Fruit fly (Drosophila melanogaster) whole organism: ENCODE results near the gene Lcch3.

Source experiments
- CG8478 ChIP-seq: fragments of >200 bp; optimal IDR thresholded peaks from 2 replicates; lab custom pipeline; 2018; ENCODE audit warnings: inconsistent platforms
- Dll ChIP-seq: fragments of >200 bp; optimal IDR thresholded peaks from 2 replicates; lab custom pipeline; 2017
- EcR ChIP-seq, 2 experiments: fragments of >200 bp; optimal IDR thresholded peaks; 2 replicates each; lab custom pipeline; 2017; ENCODE audit warnings: missing biosample characterization in 2 of 2, missing genetic modification characterization in 2 of 2, missing genetic modification reagents in 2 of 2
- pan ChIP-seq: fragments of >200 bp; optimal IDR thresholded peaks from 2 replicates; lab custom pipeline; 2017
- psq ChIP-seq: fragments of >200 bp; optimal IDR thresholded peaks from 2 replicates; lab custom pipeline; 2017
- usp ChIP-seq: fragments of >200 bp; optimal IDR thresholded peaks from 2 replicates; lab custom pipeline; 2017; ENCODE audit warnings: missing biosample characterization, missing genetic modification characterization, mixed read lengths

Gene Lcch3

dm6 chrX:15910570-15910969 is 14.3 kb upstream of the Lcch3 start, which contains the start of gene Lrp4:
Lrp4 (plus strand) TSS chrX:15910870.
- TF ChIP-seq CG8478 (lab: Kevin White, UChicago) (no peak), EcR (GFP tag; optimal IDR thresholded peaks at IDR 0.05; lab: Kevin White, UChicago) (no peak), Dll (lab: Kevin White, UChicago) (no peak), psq (lab: Kevin White, UChicago) (no peak), usp (GFP tag; lab: Kevin White, UChicago) (no peak), pan (lab: Kevin White, UChicago) (no peak)

dm6 chrX:15921655-15922054 is 3.2 kb upstream of the Lcch3 start, which contains the start of gene CG8916:
CG8916 (plus strand) TSS chrX:15921955.
- TF ChIP-seq EcR (GFP tag; optimal IDR thresholded peaks at IDR 0.05; lab: Kevin White, UChicago) (no peak), CG8478 (lab: Kevin White, UChicago) (no peak), Dll (lab: Kevin White, UChicago) (no peak), usp (GFP tag; lab: Kevin White, UChicago) (no peak), psq (lab: Kevin White, UChicago) (no peak), pan (lab: Kevin White, UChicago) (no peak)

dm6 chrX:15933504-15934225 is 8.8 kb downstream of the Lcch3 start, which contains the start of gene Ranbp16:
Ranbp16 (minus strand) TSS chrX:15933867.
- TF ChIP-seq usp (GFP tag; lab: Kevin White, UChicago) (no peak), pan (lab: Kevin White, UChicago) (no peak), psq (lab: Kevin White, UChicago) (no peak), CG8478 (lab: Kevin White, UChicago) (no peak), Dll (lab: Kevin White, UChicago) (no peak), EcR (GFP tag; optimal IDR thresholded peaks at IDR 0.05; lab: Kevin White, UChicago) (no peak)

dm6 chrX:15934226-15934547 is 9.3 kb downstream of the Lcch3 start:
- TF ChIP-seq usp (GFP tag; lab: Kevin White, UChicago) (no peak), Dll (lab: Kevin White, UChicago) (no peak), psq (lab: Kevin White, UChicago) (no peak), pan (lab: Kevin White, UChicago) (no peak), EcR (GFP tag; optimal IDR thresholded peaks at IDR 0.05; lab: Kevin White, UChicago) (no peak), CG8478 (lab: Kevin White, UChicago) (no peak)

- TF ChIP-seq CG8478 (lab: Kevin White, UChicago) = no peak
- no peak for TF ChIP-seq pan (lab: Kevin White, UChicago)
- TF ChIP-seq psq (lab: Kevin White, UChicago) = no peak
- no peak for TF ChIP-seq EcR (GFP tag; optimal IDR thresholded peaks at IDR 0.05; lab: Kevin White, UChicago)
- no peak for TF ChIP-seq usp (GFP tag; lab: Kevin White, UChicago)
- TF ChIP-seq Dll (lab: Kevin White, UChicago) = no peak
These were observed 15.4 kb downstream of the Lcch3 start, which contains the start of gene Stim for dm6 chrX:15940105-15940955. Stim (minus strand) TSS chrX:15940451.

- TF ChIP-seq psq (lab: Kevin White, UChicago) = no peak
- TF ChIP-seq pan (lab: Kevin White, UChicago) = no peak
- TF ChIP-seq CG8478 (lab: Kevin White, UChicago) = no peak
- no peak for TF ChIP-seq Dll (lab: Kevin White, UChicago)
- no peak for TF ChIP-seq usp (GFP tag; lab: Kevin White, UChicago)
- TF ChIP-seq EcR (GFP tag; optimal IDR thresholded peaks at IDR 0.05; lab: Kevin White, UChicago) = no peak
These were observed 16.0 kb downstream of the Lcch3 start, which contains the start of gene CG8924 for dm6 chrX:15940956-15941246. CG8924 (plus strand) TSS chrX:15941077.

- no peak for TF ChIP-seq psq (lab: Kevin White, UChicago)
- no peak for TF ChIP-seq usp (GFP tag; lab: Kevin White, UChicago)
- no peak for TF ChIP-seq CG8478 (lab: Kevin White, UChicago)
- no peak for TF ChIP-seq EcR (GFP tag; optimal IDR thresholded peaks at IDR 0.05; lab: Kevin White, UChicago)
- TF ChIP-seq pan (lab: Kevin White, UChicago) = no peak
- TF ChIP-seq Dll (lab: Kevin White, UChicago) = no peak
These were observed 16.6 kb downstream of the Lcch3 start for dm6 chrX:15941527-15941926.

- TF ChIP-seq pan (lab: Kevin White, UChicago) = no peak
- TF ChIP-seq EcR (GFP tag; optimal IDR thresholded peaks at IDR 0.05; lab: Kevin White, UChicago) = no peak
- no peak for TF ChIP-seq psq (lab: Kevin White, UChicago)
- TF ChIP-seq Dll (lab: Kevin White, UChicago) = no peak
- TF ChIP-seq CG8478 (lab: Kevin White, UChicago) = no peak
- TF ChIP-seq usp (GFP tag; lab: Kevin White, UChicago) = no peak
These were observed 19.9 kb downstream of the Lcch3 start, which contains the start of gene Rrp47 for dm6 chrX:15944735-15945323. Rrp47 (plus strand) TSS chrX:15944897.

- TF ChIP-seq Dll (lab: Kevin White, UChicago) (no peak), EcR (GFP tag; optimal IDR thresholded peaks at IDR 0.05; lab: Kevin White, UChicago) (no peak), usp (GFP tag; lab: Kevin White, UChicago) (no peak), psq (lab: Kevin White, UChicago) (no peak), CG8478 (lab: Kevin White, UChicago) (no peak), pan (lab: Kevin White, UChicago) (no peak)
These were observed 25.2 kb downstream of the Lcch3 start for dm6 chrX:15950056-15950455.

- TF ChIP-seq psq (lab: Kevin White, UChicago) (no peak), usp (GFP tag; lab: Kevin White, UChicago) (no peak), EcR (GFP tag; optimal IDR thresholded peaks at IDR 0.05; lab: Kevin White, UChicago) (no peak)
These were observed 44.7 kb downstream of the Lcch3 start for dm6 chrX:15969577-15969976.
